Fruit fly (Drosophila melanogaster): ENCODE results near the gene ATPsynG.
A peak's percentile ranks its signal among the peaks of the same experiment; 100 is the strongest.

Gene ATPsynG

DNA sequence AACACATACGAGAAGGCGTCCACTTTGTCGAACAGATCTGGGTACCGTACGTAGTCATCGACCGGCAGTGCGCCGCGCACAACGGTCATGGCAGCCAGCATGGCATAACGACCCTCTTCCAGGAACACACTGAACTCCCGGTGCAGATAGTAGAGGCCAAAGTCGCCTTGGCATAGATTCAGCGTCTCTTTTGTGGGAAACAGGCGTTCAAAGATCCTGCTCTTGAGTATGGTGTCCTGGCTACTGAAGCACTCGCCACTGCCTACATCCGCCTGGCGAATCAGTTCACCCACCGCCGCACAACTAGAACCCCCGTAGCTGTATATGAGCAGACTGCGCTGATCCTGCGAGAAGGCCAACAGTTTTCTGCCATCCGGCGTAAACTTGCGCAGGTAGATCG, 1.6 kb downstream of the ATPsynG start:
- TF ChIP-seq CG31627 (GFP tag; optimal IDR thresholded peaks at IDR 0.05) (no peak), CG10669 (GFP tag; optimal IDR thresholded peaks at IDR 0.05) (no peak), CG8119 (GFP tag; IDR thresholded peaks at IDR 0.05) (no peak), Blimp-1 (GFP tag; optimal IDR thresholded peaks at IDR 0.05) (no peak), Eip93F (GFP tag; optimal IDR thresholded peaks at IDR 0.05) (no peak), CG3032 (tag; optimal IDR thresholded peaks at IDR 0.05) (no peak), Hr39 (GFP tag; optimal IDR thresholded peaks at IDR 0.05) (no peak)

dm6 chr2L:10972224-10972623, 4.0 kb downstream of the ATPsynG start, which contains the start of gene CG16743:
CG16743 (plus strand) TSS chr2L:10972280.
- TF ChIP-seq esn (GFP tag; optimal IDR thresholded peaks at IDR 0.05) (peak; percentile 35), topi (GFP tag; optimal IDR thresholded peaks at IDR 0.05) (peak; percentile 17), Sox15 (GFP tag; optimal IDR thresholded peaks at IDR 0.05) (no peak), achi (GFP tag; optimal IDR thresholded peaks at IDR 0.05) (no peak), CG6792 (GFP tag; optimal IDR thresholded peaks at IDR 0.05) (no peak), fd59A (GFP tag; optimal IDR thresholded peaks at IDR 0.05) (no peak), CG6276 (GFP tag; optimal IDR thresholded peaks at IDR 0.05) (no peak), CG3919 (GFP tag; optimal IDR thresholded peaks at IDR 0.05) (no peak), lz (GFP tag; optimal IDR thresholded peaks at IDR 0.05) (peak; percentile 29), acj6 (GFP tag; optimal IDR thresholded peaks at IDR 0.05) (no peak), cyc (GFP tag; optimal IDR thresholded peaks at IDR 0.05) (peak; percentile 16), Blimp-1 (GFP tag; optimal IDR thresholded peaks at IDR 0.05) (no peak), Eip78C (GFP tag) (peak; percentile 67), Hr39 (GFP tag; optimal IDR thresholded peaks at IDR 0.05) (no peak), vri (GFP tag; optimal IDR thresholded peaks at IDR 0.05) (peak; percentile 30), svp (GFP tag) (peak; percentile 85), CG8632 (GFP tag; optimal IDR thresholded peaks at IDR 0.05) (no peak), CG1621 (tag; optimal IDR thresholded peaks at IDR 0.05) (no peak), CG6854 (GFP tag; optimal IDR thresholded peaks at IDR 0.05) (no peak), Sox102F (GFP tag; optimal IDR thresholded peaks at IDR 0.05) (no peak), CG3032 (tag; optimal IDR thresholded peaks at IDR 0.05) (no peak), CG15336 (GFP tag; IDR thresholded peaks at IDR 0.05) (no peak), CG9139 (GFP tag; optimal IDR thresholded peaks at IDR 0.05) (no peak), CG11902 (GFP tag; optimal IDR thresholded peaks at IDR 0.05) (no peak), Met (GFP tag; optimal IDR thresholded peaks at IDR 0.05) (no peak), pdm3 (GFP tag; optimal IDR thresholded peaks at IDR 0.05) (no peak), CG4318 (GFP tag; optimal IDR thresholded peaks at IDR 0.05) (no peak), CG31627 (GFP tag; optimal IDR thresholded peaks at IDR 0.05) (peak; percentile 25), OdsH (GFP tag; optimal IDR thresholded peaks at IDR 0.05) (no peak), Ets96B (tag; optimal IDR thresholded peaks at IDR 0.05) (no peak), Smox (GFP tag; optimal IDR thresholded peaks at IDR 0.05) (no peak), Gug (GFP tag; IDR thresholded peaks at IDR 0.05) (no peak)

- TF ChIP-seq esn (GFP tag; optimal IDR thresholded peaks at IDR 0.05): peak; percentile 3
- TF ChIP-seq CG8632 (GFP tag; optimal IDR thresholded peaks at IDR 0.05): no peak
- no peak for TF ChIP-seq acj6 (GFP tag; optimal IDR thresholded peaks at IDR 0.05)
- no peak for TF ChIP-seq Eip93F (GFP tag; optimal IDR thresholded peaks at IDR 0.05)
- no peak for TF ChIP-seq spab (GFP tag; optimal IDR thresholded peaks at IDR 0.05)
- peak; percentile 7 for TF ChIP-seq CG3032 (tag; optimal IDR thresholded peaks at IDR 0.05)
- no peak for TF ChIP-seq dac (GFP tag; optimal IDR thresholded peaks at IDR 0.05)
- peak; percentile 62 for TF ChIP-seq vri (GFP tag; optimal IDR thresholded peaks at IDR 0.05)
- peak; percentile 75 for TF ChIP-seq Eip78C (GFP tag)
- TF ChIP-seq Sox14 (GFP tag; optimal IDR thresholded peaks at IDR 0.05): peak; percentile 14
- TF ChIP-seq Blimp-1 (GFP tag; optimal IDR thresholded peaks at IDR 0.05): no peak
- no peak for TF ChIP-seq Hr39 (GFP tag; optimal IDR thresholded peaks at IDR 0.05)
- no peak for TF ChIP-seq Hr38 (GFP tag; optimal IDR thresholded peaks at IDR 0.05)
- no peak for TF ChIP-seq OdsH (GFP tag; optimal IDR thresholded peaks at IDR 0.05)
- no peak for TF ChIP-seq CG11902 (GFP tag; optimal IDR thresholded peaks at IDR 0.05)
- TF ChIP-seq fkh (GFP tag; optimal IDR thresholded peaks at IDR 0.05): peak; percentile 95
- TF ChIP-seq CG6854 (GFP tag; optimal IDR thresholded peaks at IDR 0.05): no peak
These were observed 6.1 kb downstream of the ATPsynG start, which contains the start of the genes Tmem214 and YL-1 for dm6 chr2L:10970134-10970533. Tmem214 (minus strand) TSS chr2L:10970275. YL-1 (plus strand) TSS chr2L:10970443.

Measured in whole organism, prepupa.